Fruit fly (Drosophila melanogaster): ENCODE data around the gene CG4546.

Gene CG4546

DNA sequence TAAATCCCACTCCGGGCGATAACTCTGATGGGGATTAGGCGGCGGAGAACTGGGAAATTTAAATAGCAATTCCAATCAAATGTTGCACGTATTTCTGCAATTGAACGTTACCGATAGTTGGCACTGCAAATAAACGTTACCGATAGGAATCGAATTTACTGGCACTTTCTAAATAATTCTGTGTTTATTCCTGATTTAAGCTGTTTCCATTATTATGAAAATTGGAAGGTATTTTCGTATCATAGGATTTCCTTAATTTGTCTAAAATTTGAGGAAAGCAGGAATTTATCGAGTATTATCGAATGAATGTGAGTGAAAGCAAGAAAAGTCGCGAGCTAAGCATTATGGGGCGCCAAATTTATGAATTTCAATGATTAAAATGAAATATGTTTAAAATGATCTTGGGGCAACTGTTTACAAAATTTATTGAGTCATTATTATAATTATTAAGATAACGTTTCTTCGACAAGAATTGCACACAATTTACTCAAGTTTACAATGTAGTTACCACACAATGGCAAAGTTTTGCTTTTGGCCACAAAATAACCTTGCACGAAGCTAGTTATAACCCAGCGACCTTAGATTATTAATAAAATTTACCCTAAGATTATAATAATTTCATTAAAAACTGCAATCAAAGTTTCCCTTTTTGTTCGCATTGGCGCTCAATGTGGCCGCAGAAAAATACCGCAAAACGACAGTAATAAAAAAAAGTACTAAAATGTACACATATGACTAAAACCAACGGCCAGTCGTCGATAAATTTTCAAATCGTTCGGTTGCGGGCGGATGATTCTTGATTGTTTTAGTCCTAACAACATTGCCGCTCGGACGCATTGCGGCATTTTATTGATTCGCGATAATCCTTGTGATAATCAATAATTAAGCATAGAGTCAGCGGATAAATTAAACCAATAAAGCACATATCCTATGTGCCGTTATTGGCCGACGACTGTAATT lies 42.6 kb upstream of the CG4546 start, which contains the start of gene alpha-Man-IIb (continued):
- TF ChIP-seq row (GFP tag; IDR thresholded peaks at IDR 0.05) (peak; percentile 15; the same call in 1 of the 3 replicates), CG17186 (GFP tag; optimal IDR thresholded peaks at IDR 0.05) (peak; percentile 6), tgo (GFP tag; IDR thresholded peaks at IDR 0.05) (no peak), CG7963 (GFP tag; IDR thresholded peaks at IDR 0.05; ENCODE audit: partially characterized antibody) (peak; percentile 65; the same call in 2 of the 3 replicates), ap (GFP tag; IDR thresholded peaks at IDR 0.05) (no peak), CG15514 (GFP tag; optimal IDR thresholded peaks at IDR 0.05) (peak; percentile 62), CG3281 (GFP tag; optimal IDR thresholded peaks at IDR 0.05) (peak; percentile 1), dm (GFP tag; optimal IDR thresholded peaks at IDR 0.05) (no peak), dan (GFP tag; IDR thresholded peaks at IDR 0.05) (no peak), vfl (GFP tag; optimal IDR thresholded peaks at IDR 0.05) (no peak), CG2875 (GFP tag; optimal IDR thresholded peaks at IDR 0.05) (no peak), trh (GFP tag; optimal IDR thresholded peaks at IDR 0.05) (no peak), Dref (GFP tag; IDR thresholded peaks at IDR 0.05) (peak; percentile 62), CG3065 (GFP tag; optimal IDR thresholded peaks at IDR 0.05) (no peak), twi (tag; optimal IDR thresholded peaks at IDR 0.05) (peak; percentile 23), nau (GFP tag; optimal IDR thresholded peaks at IDR 0.05) (no peak), sens (GFP tag) (peak; percentile 81), Abd-B (GFP tag; optimal IDR thresholded peaks at IDR 0.05) (peak; percentile 71), jigr1 (GFP tag; IDR thresholded peaks at IDR 0.05) (no peak), vvl (GFP tag; IDR thresholded peaks at IDR 0.05) (peak; percentile 52), NFAT (GFP tag; IDR thresholded peaks at IDR 0.05) (peak; percentile 24; the same call in 1 of the 2 replicates), Bdp1 (GFP tag; optimal IDR thresholded peaks at IDR 0.05) (no peak), Fer3 (tag; optimal IDR thresholded peaks at IDR 0.05) (no peak), wor (GFP tag; IDR thresholded peaks at IDR 0.05) (no peak), Doc2 (GFP tag; IDR thresholded peaks at IDR 0.05) (no peak), danr (GFP tag; IDR thresholded peaks at IDR 0.05) (no peak), tna (GFP tag; IDR thresholded peaks at IDR 0.05; ENCODE audit: partially characterized antibody) (peak; percentile 66), CG6654 (GFP tag; optimal IDR thresholded peaks at IDR 0.05) (no peak), ssp (GFP tag; IDR thresholded peaks at IDR 0.05) (0 out of 2 replicates have a peak, but pooled peaks have one; percentile 13), lov (optimal IDR thresholded peaks at IDR 0.05) (no peak), lov (GFP tag; IDR thresholded peaks at IDR 0.05) (peak; percentile 51; the same call in 1 of the 3 replicates), oc (tag; optimal IDR thresholded peaks at IDR 0.05) (peak; percentile 28), grn (GFP tag; optimal IDR thresholded peaks at IDR 0.05) (no peak), CG6791 (GFP tag; IDR thresholded peaks at IDR 0.05; ENCODE audit: partially characterized antibody) (peak; percentile 50; the same call in 1 of the 3 replicates), CG14441 (GFP tag; IDR thresholded peaks at IDR 0.05) (peak; percentile 41; the same call in 1 of the 2 replicates), grau (tag; optimal IDR thresholded peaks at IDR 0.05) (peak; percentile 21), Doc3 (GFP tag; IDR thresholded peaks at IDR 0.05; ENCODE audit: partially characterized antibody) (peak; percentile 92), Lim3 (GFP tag; IDR thresholded peaks at IDR 0.05) (no peak), Myb (GFP tag; optimal IDR thresholded peaks at IDR 0.05) (peak; percentile 59), CG32532 (GFP tag; IDR thresholded peaks at IDR 0.05) (peak; percentile 45; the same call in 1 of the 2 replicates), H15 (GFP tag; IDR thresholded peaks at IDR 0.05) (no peak), CG11456 (GFP tag; IDR thresholded peaks at IDR 0.05) (peak; percentile 23; the same call in 1 of the 3 replicates), Kr (GFP tag; optimal IDR thresholded peaks at IDR 0.05) (no peak), CG2120 (GFP tag; optimal IDR thresholded peaks at IDR 0.05) (peak; percentile 9), CG6272 (GFP tag; IDR thresholded peaks at IDR 0.05) (no peak), Max (GFP tag; optimal IDR thresholded peaks at IDR 0.05) (peak; percentile 40), CG13296 (GFP tag; optimal IDR thresholded peaks at IDR 0.05) (no peak), CG15601 (tag; optimal IDR thresholded peaks at IDR 0.05) (no peak), Meics (GFP tag; optimal IDR thresholded peaks at IDR 0.05) (peak; percentile 31)
